Fruit fly (Drosophila melanogaster): Measurements from ENCODE around the gene Argk2.

The Argk2 gene

DNA sequence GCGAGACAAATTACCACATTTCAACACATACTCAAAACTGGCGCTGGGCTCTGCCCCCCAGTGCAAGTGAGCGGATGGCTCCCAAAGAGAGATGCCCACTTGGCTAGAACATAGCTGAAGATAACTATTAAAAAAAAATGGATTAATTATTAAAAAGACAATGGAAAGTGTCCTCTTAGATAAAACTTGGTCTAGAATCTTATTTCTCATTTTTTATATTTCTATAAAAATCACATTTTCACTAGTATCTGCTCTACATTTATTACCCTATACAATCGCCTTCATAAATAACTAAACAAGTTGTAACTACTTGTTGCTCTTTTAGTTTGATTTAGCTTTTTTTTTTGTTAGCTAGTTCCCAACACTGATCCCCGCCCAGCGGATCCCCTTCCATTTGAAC, 14.4 kb upstream of the Argk2 start (continued):
- no peak for TF ChIP-seq CG18476 (GFP tag; optimal IDR thresholded peaks at IDR 0.05)
- peak; percentile 54; the same call in 1 of the 2 replicates for TF ChIP-seq Xrp1 (GFP tag; IDR thresholded peaks at IDR 0.05)
- no peak for TF ChIP-seq CG7556 (GFP tag; optimal IDR thresholded peaks at IDR 0.05)
- no peak for TF ChIP-seq CG17912 (GFP tag; optimal IDR thresholded peaks at IDR 0.05)
- TF ChIP-seq h (optimal IDR thresholded peaks at IDR 0.05), result no peak
- TF ChIP-seq Hmr (GFP tag; optimal IDR thresholded peaks at IDR 0.05), result no peak
- no peak for TF ChIP-seq corto (GFP tag; optimal IDR thresholded peaks at IDR 0.05)
- no peak for TF ChIP-seq CG9876 (GFP tag; optimal IDR thresholded peaks at IDR 0.05)
- no peak for TF ChIP-seq tup (GFP tag; optimal IDR thresholded peaks at IDR 0.05)
- TF ChIP-seq unc-4 (GFP tag; IDR thresholded peaks at IDR 0.05; ENCODE audit: partially characterized antibody), result no peak
- TF ChIP-seq lab (GFP tag; optimal IDR thresholded peaks at IDR 0.05), result no peak
- no peak for TF ChIP-seq NC2β (GFP tag; optimal IDR thresholded peaks at IDR 0.05)
- TF ChIP-seq Abd-B (GFP tag; optimal IDR thresholded peaks at IDR 0.05), result no peak
- TF ChIP-seq CG8478 (optimal IDR thresholded peaks at IDR 0.05), result no peak
- TF ChIP-seq tio (GFP tag; optimal IDR thresholded peaks at IDR 0.05), result no peak
- no peak for TF ChIP-seq kah (GFP tag; optimal IDR thresholded peaks at IDR 0.05)
- no peak for TF ChIP-seq usp (GFP tag; optimal IDR thresholded peaks at IDR 0.05)
- TF ChIP-seq CG11398 (GFP tag; optimal IDR thresholded peaks at IDR 0.05), result no peak
- no peak for TF ChIP-seq CG6175 (GFP tag; IDR thresholded peaks at IDR 0.05)
- TF ChIP-seq ERR (GFP tag; optimal IDR thresholded peaks at IDR 0.05), result no peak
- TF ChIP-seq Atf6 (GFP tag; IDR thresholded peaks at IDR 0.05), result no peak
- no peak for TF ChIP-seq klu (GFP tag; IDR thresholded peaks at IDR 0.05)
- TF ChIP-seq cato (GFP tag; optimal IDR thresholded peaks at IDR 0.05; ENCODE audit: borderline replicate concordance), result no peak
- peak; percentile 57 for TF ChIP-seq phol (tag; optimal IDR thresholded peaks at IDR 0.05)
- no peak for TF ChIP-seq jing (GFP tag; optimal IDR thresholded peaks at IDR 0.05)
- TF ChIP-seq CG12942 (GFP tag; optimal IDR thresholded peaks at IDR 0.05), result no peak
- TF ChIP-seq esg (GFP tag; conservative IDR thresholded peaks at IDR 0.05), result 0 out of 2 replicates have a peak, but pooled peaks have one; percentile 17
- TF ChIP-seq Adf1 (GFP tag; IDR thresholded peaks at IDR 0.05), result no peak
- no peak for TF ChIP-seq Six4 (GFP tag; optimal IDR thresholded peaks at IDR 0.05)
- TF ChIP-seq CG12236 (GFP tag; optimal IDR thresholded peaks at IDR 0.05), result no peak
- peak; percentile 38 for TF ChIP-seq CG12391 (tag; optimal IDR thresholded peaks at IDR 0.05)
- TF ChIP-seq CG13624 (GFP tag; optimal IDR thresholded peaks at IDR 0.05), result no peak
- TF ChIP-seq CG3995 (GFP tag; optimal IDR thresholded peaks at IDR 0.05), result no peak
- no peak for TF ChIP-seq CG17802 (tag; optimal IDR thresholded peaks at IDR 0.05)
- no peak for TF ChIP-seq HLH4C (GFP tag; IDR thresholded peaks at IDR 0.05; ENCODE audit: partially characterized antibody)
- TF ChIP-seq CG6791 (GFP tag; IDR thresholded peaks at IDR 0.05; ENCODE audit: partially characterized antibody), result no peak
- TF ChIP-seq gfzf (GFP tag; optimal IDR thresholded peaks at IDR 0.05), result no peak
- TF ChIP-seq CG8388 (GFP tag; optimal IDR thresholded peaks at IDR 0.05), result no peak
- TF ChIP-seq HHEX (GFP tag; optimal IDR thresholded peaks at IDR 0.05), result no peak
- TF ChIP-seq fd96Cb (tag; optimal IDR thresholded peaks at IDR 0.05), result peak; percentile 26
- TF ChIP-seq kni (GFP tag; optimal IDR thresholded peaks at IDR 0.05), result no peak
- TF ChIP-seq CG12219 (GFP tag; optimal IDR thresholded peaks at IDR 0.05), result no peak
- TF ChIP-seq ems (GFP tag; optimal IDR thresholded peaks at IDR 0.05), result no peak
- no peak for TF ChIP-seq CG10543 (GFP tag; optimal IDR thresholded peaks at IDR 0.05)
- no peak for TF ChIP-seq CG3407 (GFP tag; optimal IDR thresholded peaks at IDR 0.05)
- no peak for TF ChIP-seq grau (tag; optimal IDR thresholded peaks at IDR 0.05)
- no peak for TF ChIP-seq Gug (GFP tag; IDR thresholded peaks at IDR 0.05)
- TF ChIP-seq bigmax (GFP tag; optimal IDR thresholded peaks at IDR 0.05), result no peak
- TF ChIP-seq ftz-f1 (GFP tag; optimal IDR thresholded peaks at IDR 0.05), result no peak
- TF ChIP-seq zfh1 (GFP tag; IDR thresholded peaks at IDR 0.05), result no peak
- TF ChIP-seq D19B (GFP tag; optimal IDR thresholded peaks at IDR 0.05), result no peak
- peak in 1 of 2 experiments; percentile 42 for TF ChIP-seq Hr51 (GFP tag; optimal IDR thresholded peaks at IDR 0.05)
